Fruit fly (Drosophila melanogaster) whole organism, wandering third instar larva: ENCODE measurements around the gene VhaM9.7-b.

Experiments
- Abd-B ChIP-seq: fragments of >200 bp; optimal IDR thresholded peaks from 2 replicates; lab custom pipeline; 2017; ENCODE audit warnings: missing biosample characterization, missing genetic modification characterization
- CG32264 ChIP-seq: fragments of 200-800 bp; sonication (Bioruptor generic); optimal IDR thresholded peaks from 2 replicates; lab custom pipeline; 2016; ENCODE audit warnings: missing biosample characterization, missing genetic modification characterization
- CG9705 ChIP-seq: fragments of 200-800 bp; sonication (Bioruptor generic); optimal IDR thresholded peaks from 2 replicates; lab custom pipeline; 2018; ENCODE audit warnings: missing biosample characterization, mild to moderate bottlenecking, missing genetic modification characterization
- CrebA ChIP-seq: fragments of 200-800 bp; sonication (Bioruptor generic); optimal IDR thresholded peaks from 2 replicates; lab custom pipeline; 2016; ENCODE audit warnings: missing biosample characterization, mild to moderate bottlenecking, missing genetic modification characterization, borderline replicate concordance
- Dfd ChIP-seq: fragments of >200 bp; optimal IDR thresholded peaks from 2 replicates; lab custom pipeline; 2017; ENCODE audit warnings: missing biosample characterization, missing genetic modification characterization
- GATAd ChIP-seq: sonication (Bioruptor generic); optimal IDR thresholded peaks from 2 replicates; lab custom pipeline; 2016; ENCODE audit warnings: missing biosample characterization, missing genetic modification characterization
- HLH106 ChIP-seq: fragments of 200-800 bp; optimal IDR thresholded peaks from 3 replicates; lab custom pipeline; 2019; ENCODE audit warnings: missing biosample characterization, mild to moderate bottlenecking, missing genetic modification characterization, moderate library complexity
- Hnf4 ChIP-seq: fragments of 200-800 bp; sonication (Bioruptor generic); optimal IDR thresholded peaks from 2 replicates; lab custom pipeline; 2016; ENCODE audit warnings: missing biosample characterization, mild to moderate bottlenecking, missing genetic modification characterization
- Hr83 ChIP-seq: fragments of 200-300 bp; sonication (Bioruptor generic); optimal IDR thresholded peaks from 2 replicates; lab custom pipeline; 2016; ENCODE audit warnings: missing biosample characterization, mild to moderate bottlenecking, missing genetic modification characterization, moderate library complexity; ENCODE audit not compliant: poor library complexity, severe bottlenecking
- Jra ChIP-seq: sonication (Bioruptor generic); optimal IDR thresholded peaks from 2 replicates; lab custom pipeline; 2016; ENCODE audit warnings: missing biosample characterization, missing genetic modification characterization
- Mio ChIP-seq: sonication (Bioruptor generic); optimal IDR thresholded peaks from 2 replicates; lab custom pipeline; 2016; ENCODE audit warnings: missing biosample characterization, missing genetic modification characterization
- N ChIP-seq: fragments of >200 bp; optimal IDR thresholded peaks from 2 replicates; lab custom pipeline; 2018; ENCODE audit warnings: missing biosample characterization, missing external identifiers, missing genetic modification characterization
- OdsH ChIP-seq: fragments of 200-800 bp; sonication (Bioruptor generic); optimal IDR thresholded peaks from 2 replicates; lab custom pipeline; 2016; ENCODE audit warnings: missing biosample characterization, mild to moderate bottlenecking, missing genetic modification characterization
- Rel ChIP-seq, 2 experiments: fragments of 200-800 bp; sonication (Bioruptor generic) in 1 of 2; optimal IDR thresholded peaks; 2 replicates in 1 of 2; 3 replicates in 1 of 2; lab custom pipeline; 2016 to 2019; ENCODE audit warnings: mild to moderate bottlenecking in 2 of 2, missing biosample characterization in 2 of 2, missing genetic modification characterization in 2 of 2, moderate library complexity in 1 of 2
- Vsx2 ChIP-seq: fragments of 200-300, 225-300 bp; sonication (Bioruptor generic); optimal IDR thresholded peaks from 2 replicates; lab custom pipeline; 2018; ENCODE audit warnings: missing biosample characterization, missing genetic modification characterization; ENCODE audit not compliant: partially characterized antibody
- brk ChIP-seq: fragments of 200-800 bp; sonication (Bioruptor generic); optimal IDR thresholded peaks from 2 replicates; lab custom pipeline; 2016; ENCODE audit warnings: missing biosample characterization, mild to moderate bottlenecking, missing genetic modification characterization
- dl ChIP-seq, 2 experiments: fragments of 175-275, 200-275 bp in 1 of 2; fragments of 200-275 bp in 1 of 2; sonication (Bioruptor generic); optimal IDR thresholded peaks; lab custom pipeline; 2018; ENCODE audit warnings: mild to moderate bottlenecking in 2 of 2, missing biosample characterization in 2 of 2, missing genetic modification characterization in 2 of 2, moderate library complexity in 2 of 2; ENCODE audit not compliant: partially characterized antibody in 2 of 2, insufficient read depth in 1 of 2
- dmrt93B ChIP-seq: fragments of 200-800 bp; sonication (Bioruptor generic); optimal IDR thresholded peaks from 2 replicates; lab custom pipeline; 2018; ENCODE audit warnings: missing biosample characterization, mild to moderate bottlenecking, missing genetic modification characterization
- dsf ChIP-seq: sonication (Bioruptor generic); optimal IDR thresholded peaks from 2 replicates; lab custom pipeline; 2016; ENCODE audit warnings: missing biosample characterization, missing genetic modification characterization, borderline replicate concordance
- ey ChIP-seq: fragments of 200-800 bp; sonication (Bioruptor generic); optimal IDR thresholded peaks from 2 replicates; lab custom pipeline; 2016; ENCODE audit warnings: missing biosample characterization, missing genetic modification characterization
- foxo ChIP-seq, 2 experiments: fragments of 200-800 bp; sonication (Bioruptor generic); optimal IDR thresholded peaks; 2 replicates in 1 of 2; 3 replicates in 1 of 2; lab custom pipeline; 2016 to 2017; ENCODE audit warnings: missing biosample characterization in 2 of 2, missing genetic modification characterization in 2 of 2
- fru ChIP-seq: fragments of 200-800 bp; sonication (Bioruptor generic); optimal IDR thresholded peaks from 3 replicates; lab custom pipeline; 2016; ENCODE audit warnings: missing biosample characterization, mild to moderate bottlenecking, missing genetic modification characterization
- h ChIP-seq: fragments of 200-800 bp; sonication (Bioruptor generic); optimal IDR thresholded peaks from 3 replicates; lab custom pipeline; 2016; ENCODE audit warnings: missing biosample characterization, mild to moderate bottlenecking, missing genetic modification characterization
- jim ChIP-seq: fragments of 175-275, 200-325 bp; sonication (Bioruptor generic); optimal IDR thresholded peaks from 2 replicates; lab custom pipeline; 2016; ENCODE audit warnings: missing biosample characterization, mild to moderate bottlenecking, missing genetic modification characterization
- lola ChIP-seq: fragments of >200 bp; optimal IDR thresholded peaks from 2 replicates; lab custom pipeline; 2017; ENCODE audit warnings: missing biosample characterization, missing genetic modification characterization
- pan ChIP-seq: fragments of >200 bp; optimal IDR thresholded peaks from 2 replicates; lab custom pipeline; 2017
- rgr ChIP-seq: fragments of 200-800 bp; sonication (Bioruptor generic); optimal IDR thresholded peaks from 3 replicates; lab custom pipeline; 2016; ENCODE audit warnings: missing biosample characterization, mild to moderate bottlenecking, missing genetic modification characterization
- sage ChIP-seq: fragments of 200-800 bp; sonication (Bioruptor generic); optimal IDR thresholded peaks from 2 replicates; lab custom pipeline; 2016; ENCODE audit warnings: missing biosample characterization, mild to moderate bottlenecking, missing genetic modification characterization
- tai ChIP-seq: sonication (Bioruptor generic); optimal IDR thresholded peaks from 2 replicates; lab custom pipeline; 2016; ENCODE audit warnings: missing biosample characterization, missing genetic modification characterization
- usp ChIP-seq: fragments of >200 bp; optimal IDR thresholded peaks from 2 replicates; lab custom pipeline; 2017; ENCODE audit warnings: missing biosample characterization, missing genetic modification characterization
- woc ChIP-seq: sonication (Bioruptor generic); optimal IDR thresholded peaks from 2 replicates; lab custom pipeline; 2016; ENCODE audit warnings: missing biosample characterization, mild to moderate bottlenecking, missing genetic modification characterization

The VhaM9.7-b gene

DNA sequence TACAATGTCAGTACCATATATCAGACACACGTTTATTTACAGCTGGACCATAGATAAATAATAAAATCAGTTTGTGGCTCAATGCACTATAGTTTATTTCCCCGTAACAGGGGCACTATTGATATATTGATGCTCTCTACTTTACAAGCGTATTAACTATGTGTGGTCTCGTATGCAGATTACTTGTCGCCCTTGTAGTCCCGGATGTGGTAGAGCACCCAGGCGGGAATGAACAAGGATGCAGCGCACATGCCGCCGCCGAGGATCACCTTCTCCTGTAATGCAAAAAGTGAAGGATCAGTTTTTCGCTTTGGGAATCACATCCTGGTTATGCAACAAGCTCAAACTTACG is 793 bp upstream of the VhaM9.7-b start:
- TF ChIP-seq foxo (GFP tag; optimal IDR thresholded peaks at IDR 0.05; lab: Kevin White, UChicago) (no peak), fru (GFP tag; lab: Kevin White, UChicago) (no peak), Abd-B (GFP tag; lab: Kevin White, UChicago) (no peak), Hr83 (no peak), h (GFP tag; lab: Kevin White, UChicago) (no peak), Hnf4 (GFP tag; lab: Kevin White, UChicago) (no peak), tai (GFP tag; lab: Kevin White, UChicago) (no peak), CG32264 (GFP tag; lab: Kevin White, UChicago) (no peak), rgr (no peak)

dm6 chr3L:21542059-21542458 is 2.4 kb downstream of the VhaM9.7-b start, which contains the start of gene CG33290:
TSS of gene CG33290 (plus strand) at chr3L:21542359.
- TF ChIP-seq pan: no peak
- no peak for TF ChIP-seq Hnf4 (GFP tag; lab: Kevin White, UChicago)
- TF ChIP-seq foxo (GFP tag; optimal IDR thresholded peaks at IDR 0.05; lab: Kevin White, UChicago): no peak
- TF ChIP-seq Mio (GFP tag; lab: Kevin White, UChicago): no peak
- TF ChIP-seq Vsx2: no peak

DNA sequence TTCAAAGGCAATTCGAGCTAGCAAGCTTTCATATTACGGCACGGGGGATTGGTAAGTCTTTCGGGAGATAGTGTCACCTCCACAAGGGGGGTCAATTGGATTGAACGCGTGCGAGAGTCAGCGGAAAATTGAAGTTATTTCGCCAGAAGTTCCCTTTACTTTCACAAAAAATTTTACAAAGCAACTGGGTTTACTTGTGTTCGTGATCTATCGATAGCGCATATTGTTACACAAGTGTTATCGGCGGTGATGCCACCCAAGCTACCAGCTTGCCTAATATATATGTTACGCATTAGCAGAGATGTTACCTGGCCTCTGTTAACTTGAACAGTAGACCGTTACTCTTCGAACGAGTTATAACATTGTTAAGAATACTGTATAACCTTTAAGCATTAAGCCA is 15.1 kb downstream of the VhaM9.7-b start, which contains the start of gene Wnk:
TSS of gene Wnk (minus strand) at position 177 of the 400 bp plus-strand sequence.
- TF ChIP-seq Rel (GFP tag; optimal IDR thresholded peaks at IDR 0.05; lab: Kevin White, UChicago): no peak
- no peak for TF ChIP-seq Rel (tag; optimal IDR thresholded peaks at IDR 0.05; lab: Kevin White, UChicago)
- no peak for TF ChIP-seq brk
- no peak for TF ChIP-seq GATAd (GFP tag; lab: Kevin White, UChicago)
- no peak for TF ChIP-seq foxo (GFP tag; optimal IDR thresholded peaks at IDR 0.05; lab: Kevin White, UChicago)
- no peak for TF ChIP-seq N (GFP tag; lab: Kevin White, UChicago)
- no peak for TF ChIP-seq HLH106 (tag; lab: Kevin White, UChicago)
- TF ChIP-seq CG32264 (GFP tag; lab: Kevin White, UChicago): no peak
- no peak for TF ChIP-seq pan
- no peak for TF ChIP-seq dmrt93B (GFP tag; lab: Kevin White, UChicago)
- no peak for TF ChIP-seq rgr
- TF ChIP-seq OdsH (GFP tag; lab: Kevin White, UChicago): no peak
- TF ChIP-seq Jra: no peak
- TF ChIP-seq jim (GFP tag; lab: Kevin White, UChicago): no peak
- TF ChIP-seq lola (GFP tag; lab: Kevin White, UChicago): no peak
- TF ChIP-seq Mio (GFP tag; lab: Kevin White, UChicago): no peak

DNA sequence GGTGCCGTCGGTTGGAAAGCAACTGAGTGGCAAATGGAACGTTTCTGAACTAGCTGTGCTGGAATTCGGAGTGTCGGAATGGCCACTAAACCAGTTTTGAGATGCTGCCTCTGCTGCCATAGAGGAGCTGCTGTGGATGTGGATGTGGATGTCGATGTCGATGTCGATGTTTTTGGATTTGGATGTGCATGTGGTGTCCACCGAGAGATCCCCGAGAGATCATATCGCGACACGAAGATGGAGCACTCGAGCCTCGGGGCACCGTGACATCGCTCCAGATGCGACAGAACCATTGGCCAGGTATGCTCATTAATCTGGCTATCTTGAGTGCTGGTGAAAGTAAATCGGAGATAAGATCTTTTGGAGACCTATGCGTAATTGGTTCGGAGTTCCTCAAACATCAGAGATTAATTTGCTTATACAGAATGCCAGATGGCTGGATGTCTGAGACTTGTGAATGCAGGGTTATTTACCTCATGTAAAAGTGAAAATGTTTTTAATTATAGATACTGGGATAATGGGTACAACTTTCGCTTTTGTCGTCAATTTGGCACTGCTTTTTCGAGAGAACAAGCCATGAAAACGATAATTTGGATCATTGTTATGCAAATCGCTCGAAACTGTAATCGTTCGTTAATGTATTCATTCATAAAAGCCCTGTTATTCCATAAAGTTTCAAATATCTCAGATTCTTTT is 18.7 kb downstream of the VhaM9.7-b start, which contains the start of gene CG7173:
TSS of gene CG7173 (minus strand) at position 51 of the 696 bp plus-strand sequence.
- TF ChIP-seq CG9705 (GFP tag; lab: Kevin White, UChicago) (no peak), h (GFP tag; lab: Kevin White, UChicago) (no peak), Dfd (GFP tag; lab: Kevin White, UChicago) (no peak), Vsx2 (no peak), usp (GFP tag; lab: Kevin White, UChicago) (no peak), woc (GFP tag; lab: Kevin White, UChicago) (no peak), dl (GFP tag; optimal IDR thresholded peaks at IDR 0.05; lab: Kevin White, UChicago; ENCODE audit: insufficient read depth in 1 of 2, partially characterized antibody in 2 of 2) (no peak), sage (GFP tag; lab: Kevin White, UChicago) (no peak), lola (GFP tag; lab: Kevin White, UChicago) (no peak), Mio (GFP tag; lab: Kevin White, UChicago) (no peak), dsf (no peak), CG32264 (GFP tag; lab: Kevin White, UChicago) (no peak)

dm6 chr3L:21562081-21562480 is 22.4 kb downstream of the VhaM9.7-b start, which contains the start of gene CapaR:
TSS of gene CapaR (minus strand) at chr3L:21562181.
- no peak for TF ChIP-seq h (GFP tag; lab: Kevin White, UChicago)
- no peak for TF ChIP-seq jim (GFP tag; lab: Kevin White, UChicago)
- no peak for TF ChIP-seq CrebA (GFP tag; lab: Kevin White, UChicago)
- no peak for TF ChIP-seq HLH106 (tag; lab: Kevin White, UChicago)
- no peak for TF ChIP-seq CG32264 (GFP tag; lab: Kevin White, UChicago)
- no peak for TF ChIP-seq Abd-B (GFP tag; lab: Kevin White, UChicago)
- TF ChIP-seq ey: no peak
- no peak for TF ChIP-seq woc (GFP tag; lab: Kevin White, UChicago)
- TF ChIP-seq sage (GFP tag; lab: Kevin White, UChicago): no peak
- no peak for TF ChIP-seq brk
- no peak for TF ChIP-seq usp (GFP tag; lab: Kevin White, UChicago)
- TF ChIP-seq tai (GFP tag; lab: Kevin White, UChicago): no peak
